Worm (Caenorhabditis elegans): Measurements from ENCODE around the gene srbc-3.

The srbc-3 gene

DNA sequence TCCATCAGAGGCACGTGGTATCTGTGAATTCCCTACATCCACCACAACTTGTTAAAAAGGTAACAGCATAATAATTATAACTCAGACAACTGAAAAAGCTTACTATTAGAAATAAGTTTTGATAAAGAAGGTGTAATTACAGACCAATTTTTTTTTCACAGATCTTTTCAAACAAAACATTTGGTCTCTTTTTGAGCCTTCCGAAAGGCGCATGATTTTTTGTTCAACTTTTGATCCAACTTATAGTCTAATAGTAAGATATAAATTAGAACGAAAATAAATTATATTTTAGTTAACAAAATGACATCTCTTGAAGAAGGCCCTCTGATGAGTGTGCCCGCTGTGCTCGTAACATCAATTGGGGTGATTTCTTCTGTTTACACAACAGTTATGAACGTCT lies at the start of gene srbc-3:
srbc-3 (plus strand) TSS at position 301 of the 400 bp plus-strand sequence.
- TF ChIP-seq scrt-1 (GFP tag; IDR thresholded peaks at IDR 0.05) = no peak
- no peak for TF ChIP-seq hmg-4 (GFP tag; optimal IDR thresholded peaks at IDR 0.05)
- no peak for TF ChIP-seq pes-1 (GFP tag; IDR thresholded peaks at IDR 0.05)
- TF ChIP-seq ceh-13 (GFP tag; optimal IDR thresholded peaks at IDR 0.05) = no peak
- no peak for TF ChIP-seq sea-1 (GFP tag; conservative IDR thresholded peaks at IDR 0.05)
- TF ChIP-seq ets-7 (tag; optimal IDR thresholded peaks at IDR 0.05) = no peak
- no peak for TF ChIP-seq aly-1 (tag; optimal IDR thresholded peaks at IDR 0.05)
- no peak for TF ChIP-seq tbx-11 (GFP tag; IDR thresholded peaks at IDR 0.05)
- no peak for TF ChIP-seq hnd-1 (tag; optimal IDR thresholded peaks at IDR 0.05)
- no peak for TF ChIP-seq F13C5.2 (tag; optimal IDR thresholded peaks at IDR 0.05)
- TF ChIP-seq B0310.2 (tag; optimal IDR thresholded peaks at IDR 0.05) = no peak
- no peak for TF ChIP-seq tbx-37 (GFP tag; conservative IDR thresholded peaks at IDR 0.05)
- no peak for TF ChIP-seq flt-1 (GFP tag; IDR thresholded peaks at IDR 0.05)
- no peak for TF ChIP-seq tra-4 (tag; optimal IDR thresholded peaks at IDR 0.05)
- TF ChIP-seq ceh-36 (tag; optimal IDR thresholded peaks at IDR 0.05) = no peak

DNA sequence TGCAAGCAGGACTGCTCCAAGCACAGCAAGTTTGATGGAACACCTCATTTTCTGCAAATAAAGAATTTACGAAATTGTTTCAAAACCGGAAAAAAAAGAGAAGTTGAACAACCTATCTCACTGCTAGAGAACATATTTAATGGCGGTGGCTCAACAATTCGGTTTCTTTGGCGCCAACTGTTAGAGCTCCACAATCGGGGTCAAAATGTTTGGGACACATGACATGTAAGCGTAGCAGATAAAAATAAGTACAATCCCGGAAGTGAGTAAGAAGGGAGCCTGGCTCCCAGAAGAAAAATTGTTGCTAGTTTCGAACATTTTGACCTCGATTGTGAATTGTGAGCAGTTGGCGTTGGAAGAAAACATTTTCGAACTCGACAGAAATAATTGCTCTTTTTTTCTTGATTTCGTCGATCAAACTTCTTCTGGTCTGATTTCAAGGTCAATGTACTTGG lies 49.1 kb upstream of the srbc-3 start, which contains the start of gene T28A11.16:
T28A11.16 (minus strand) TSS at position 51 of the 455 bp plus-strand sequence.
- TF ChIP-seq ceh-36 (tag; optimal IDR thresholded peaks at IDR 0.05) = no peak
- TF ChIP-seq aly-1 (tag; optimal IDR thresholded peaks at IDR 0.05) = no peak
- no peak for TF ChIP-seq F13C5.2 (tag; optimal IDR thresholded peaks at IDR 0.05)
- TF ChIP-seq tbx-37 (GFP tag; conservative IDR thresholded peaks at IDR 0.05) = no peak
- TF ChIP-seq ets-7 (tag; optimal IDR thresholded peaks at IDR 0.05) = no peak
- no peak for TF ChIP-seq B0310.2 (tag; optimal IDR thresholded peaks at IDR 0.05)
- TF ChIP-seq tbx-11 (GFP tag; IDR thresholded peaks at IDR 0.05) = no peak
- TF ChIP-seq hmbx-1 (tag; optimal IDR thresholded peaks at IDR 0.05) = no peak
- no peak for TF ChIP-seq tra-4 (tag; optimal IDR thresholded peaks at IDR 0.05)
- no peak for TF ChIP-seq hnd-1 (tag; optimal IDR thresholded peaks at IDR 0.05)
- no peak for TF ChIP-seq hmg-4 (GFP tag; optimal IDR thresholded peaks at IDR 0.05)
- TF ChIP-seq sea-1 (GFP tag; conservative IDR thresholded peaks at IDR 0.05) = no peak
- no peak for TF ChIP-seq flt-1 (GFP tag; IDR thresholded peaks at IDR 0.05)
- no peak for TF ChIP-seq scrt-1 (GFP tag; IDR thresholded peaks at IDR 0.05)
- TF ChIP-seq ceh-13 (GFP tag; optimal IDR thresholded peaks at IDR 0.05) = no peak
- no peak for TF ChIP-seq pes-1 (GFP tag; IDR thresholded peaks at IDR 0.05)
- TF ChIP-seq ama-1 (optimal IDR thresholded peaks at IDR 0.05) = no peak

DNA sequence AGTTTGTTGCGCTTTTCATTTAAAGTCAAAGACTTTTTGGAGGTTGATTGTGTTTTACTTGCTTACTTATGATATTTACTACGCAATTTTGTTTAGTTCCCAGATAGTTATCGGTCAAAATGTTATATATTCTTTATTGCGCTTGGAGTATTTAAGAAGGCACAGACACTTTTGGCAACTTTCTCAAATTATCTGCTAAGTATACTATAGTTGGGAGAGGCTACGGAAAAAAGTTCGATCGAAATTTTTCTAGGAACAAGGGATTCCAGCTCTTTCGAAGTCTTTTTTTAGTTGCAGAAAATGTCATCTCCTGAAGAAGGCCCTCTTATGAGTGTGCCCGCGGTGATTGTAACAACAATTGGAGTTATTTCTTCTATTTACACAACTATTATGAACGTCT lies 48.2 kb upstream of the srbc-3 start, which contains the start of gene srbc-5:
srbc-5 (plus strand) TSS at position 301 of the 400 bp plus-strand sequence.
- TF ChIP-seq aly-1 (tag; optimal IDR thresholded peaks at IDR 0.05) = no peak
- TF ChIP-seq ama-1 (optimal IDR thresholded peaks at IDR 0.05) = no peak
- TF ChIP-seq hmg-4 (GFP tag; optimal IDR thresholded peaks at IDR 0.05) = no peak

DNA sequence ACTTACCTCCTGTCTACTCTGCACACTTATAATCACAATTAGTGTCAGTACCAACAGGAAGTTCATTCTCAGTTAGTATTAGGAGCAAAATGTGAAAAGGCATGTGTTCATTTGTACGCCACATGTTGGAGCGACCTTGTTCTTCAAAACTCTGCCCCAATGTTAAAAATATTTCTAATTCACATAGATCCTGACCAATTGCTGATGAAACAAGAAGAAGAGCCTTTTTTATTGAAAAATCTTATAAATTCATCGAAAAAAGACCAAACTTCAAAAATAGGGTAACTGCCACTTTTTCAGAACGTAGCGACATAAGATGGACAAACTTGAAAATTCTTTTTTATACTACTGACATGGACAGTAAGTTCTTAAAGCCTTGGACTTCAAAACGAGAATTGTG lies 42.1 kb upstream of the srbc-3 start, which contains the start of gene T28A11.17:
T28A11.17 (minus strand) TSS at position 101 of the 400 bp plus-strand sequence.
- TF ChIP-seq pes-1 (GFP tag; IDR thresholded peaks at IDR 0.05) (no peak), ceh-13 (GFP tag; optimal IDR thresholded peaks at IDR 0.05) (no peak), ets-7 (tag; optimal IDR thresholded peaks at IDR 0.05) (no peak), sea-1 (GFP tag; conservative IDR thresholded peaks at IDR 0.05) (no peak), hmbx-1 (tag; optimal IDR thresholded peaks at IDR 0.05) (no peak), flt-1 (GFP tag; IDR thresholded peaks at IDR 0.05) (no peak), scrt-1 (GFP tag; IDR thresholded peaks at IDR 0.05) (no peak), ceh-36 (tag; optimal IDR thresholded peaks at IDR 0.05) (no peak), B0310.2 (tag; optimal IDR thresholded peaks at IDR 0.05) (no peak), ama-1 (optimal IDR thresholded peaks at IDR 0.05) (no peak), aly-1 (tag; optimal IDR thresholded peaks at IDR 0.05) (no peak), tbx-37 (GFP tag; conservative IDR thresholded peaks at IDR 0.05) (no peak), hnd-1 (tag; optimal IDR thresholded peaks at IDR 0.05) (no peak), F13C5.2 (tag; optimal IDR thresholded peaks at IDR 0.05) (no peak), tbx-11 (GFP tag; IDR thresholded peaks at IDR 0.05) (no peak), hmg-4 (GFP tag; optimal IDR thresholded peaks at IDR 0.05) (no peak), tra-4 (tag; optimal IDR thresholded peaks at IDR 0.05) (no peak)

DNA sequence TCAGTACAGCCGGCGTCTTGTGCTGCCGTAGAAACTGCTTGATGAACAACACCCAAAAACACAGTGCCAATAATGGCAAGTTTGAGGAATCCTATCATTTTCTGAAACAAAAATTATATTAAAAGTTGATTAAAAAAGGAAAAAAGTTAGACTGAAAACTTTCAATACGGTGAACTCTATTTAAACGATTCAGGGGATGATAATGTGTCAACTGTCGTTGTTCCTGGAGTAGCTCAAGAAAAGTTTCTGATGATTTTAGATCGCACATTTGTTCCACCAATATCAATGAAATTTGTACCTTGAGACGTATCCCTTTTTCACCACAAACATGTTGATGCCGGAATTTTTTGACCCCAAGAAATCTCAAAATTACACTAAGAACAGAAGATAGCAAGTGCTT lies 40.3 kb upstream of the srbc-3 start, which contains the start of gene T28A11.18:
T28A11.18 (minus strand) TSS at position 101 of the 400 bp plus-strand sequence.
- TF ChIP-seq tbx-37 (GFP tag; conservative IDR thresholded peaks at IDR 0.05) = no peak
- TF ChIP-seq hnd-1 (tag; optimal IDR thresholded peaks at IDR 0.05) = no peak
- no peak for TF ChIP-seq F13C5.2 (tag; optimal IDR thresholded peaks at IDR 0.05)
- TF ChIP-seq B0310.2 (tag; optimal IDR thresholded peaks at IDR 0.05) = no peak
- TF ChIP-seq flt-1 (GFP tag; IDR thresholded peaks at IDR 0.05) = no peak
- TF ChIP-seq scrt-1 (GFP tag; IDR thresholded peaks at IDR 0.05) = no peak
- TF ChIP-seq ceh-36 (tag; optimal IDR thresholded peaks at IDR 0.05) = no peak
- TF ChIP-seq ets-7 (tag; optimal IDR thresholded peaks at IDR 0.05) = no peak

DNA sequence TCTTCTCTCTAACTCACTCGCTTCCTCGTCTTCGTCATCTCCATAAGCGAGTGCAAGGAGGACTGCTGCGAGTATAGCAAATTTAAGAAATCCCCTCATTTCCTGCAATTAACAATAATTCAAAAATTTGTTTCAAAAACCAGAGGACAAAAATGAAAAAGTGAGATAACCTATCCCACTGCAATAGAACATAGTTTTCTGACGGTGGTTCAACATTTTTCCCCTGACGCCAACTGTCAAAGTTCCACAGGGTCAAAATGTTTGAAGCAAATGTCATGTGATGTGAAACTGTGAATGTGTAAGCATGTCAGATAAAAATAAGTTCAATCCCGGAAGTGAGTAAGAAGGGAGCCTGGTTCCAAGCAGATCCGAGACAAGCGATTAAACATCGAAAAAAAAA lies 38.9 kb upstream of the srbc-3 start, which contains the start of gene T28A11.19:
T28A11.19 (minus strand) TSS at position 108 of the 400 bp plus-strand sequence.
- TF ChIP-seq aly-1 (tag; optimal IDR thresholded peaks at IDR 0.05) (no peak), pes-1 (GFP tag; IDR thresholded peaks at IDR 0.05) (no peak), ceh-13 (GFP tag; optimal IDR thresholded peaks at IDR 0.05) (no peak)

DNA sequence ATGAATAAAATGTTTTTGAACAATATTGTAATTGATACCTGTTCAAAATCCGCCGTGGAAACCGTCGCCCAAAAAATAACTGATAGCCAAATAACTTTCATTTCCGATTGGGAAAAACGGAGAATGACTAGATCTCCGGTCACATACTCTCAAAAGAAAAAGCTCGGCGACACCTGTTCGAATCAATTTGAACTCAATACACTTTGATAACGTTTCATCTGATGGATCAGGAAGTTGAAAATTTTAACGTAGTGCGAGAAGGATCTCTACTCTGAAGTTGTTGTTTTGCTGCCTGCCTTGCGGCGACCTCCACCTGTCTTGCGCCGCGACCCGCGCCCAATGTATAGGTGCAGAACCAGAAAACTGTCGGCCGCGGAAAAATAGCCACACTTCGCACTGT lies 35.1 kb upstream of the srbc-3 start, which contains the start of gene T28A11.20:
T28A11.20 (minus strand) TSS at position 101 of the 400 bp plus-strand sequence.
- no peak for TF ChIP-seq ceh-36 (tag; optimal IDR thresholded peaks at IDR 0.05)
- TF ChIP-seq sea-1 (GFP tag; conservative IDR thresholded peaks at IDR 0.05) = no peak
- no peak for TF ChIP-seq hnd-1 (tag; optimal IDR thresholded peaks at IDR 0.05)
- TF ChIP-seq pes-1 (GFP tag; IDR thresholded peaks at IDR 0.05) = no peak
- TF ChIP-seq tbx-37 (GFP tag; conservative IDR thresholded peaks at IDR 0.05) = no peak
- TF ChIP-seq ceh-13 (GFP tag; optimal IDR thresholded peaks at IDR 0.05) = no peak
- TF ChIP-seq scrt-1 (GFP tag; IDR thresholded peaks at IDR 0.05) = no peak
- no peak for TF ChIP-seq tbx-11 (GFP tag; IDR thresholded peaks at IDR 0.05)
- TF ChIP-seq ets-7 (tag; optimal IDR thresholded peaks at IDR 0.05) = no peak
- no peak for TF ChIP-seq aly-1 (tag; optimal IDR thresholded peaks at IDR 0.05)
- no peak for TF ChIP-seq ama-1 (optimal IDR thresholded peaks at IDR 0.05)
- TF ChIP-seq flt-1 (GFP tag; IDR thresholded peaks at IDR 0.05) = no peak
- no peak for TF ChIP-seq hmbx-1 (tag; optimal IDR thresholded peaks at IDR 0.05)
- no peak for TF ChIP-seq F13C5.2 (tag; optimal IDR thresholded peaks at IDR 0.05)
